Worm (Caenorhabditis elegans) whole organism, young adult: ENCODE measurements around the gene syd-2.

Source experiments
- B0035.1 ChIP-seq: sonication (generic microtip); optimal IDR thresholded peaks from 2 replicates; lab custom pipeline; 2016; ENCODE audit warnings: missing genetic modification characterization, mild to moderate bottlenecking, missing compliant biosample characterization, missing genotype, missing genetic modification reagents
- B0336.3 ChIP-seq: fragments of 200-800 bp; sonication (Bioruptor generic); IDR thresholded peaks from 2 replicates; pipeline ENCODE4 v1.3.6; 2022; ENCODE audit warnings: missing genetic modification characterization, missing compliant biosample characterization
- C06A6.2 ChIP-seq: fragments of 200-800 bp; sonication (Bioruptor generic); conservative IDR thresholded peaks from 2 replicates; pipeline ENCODE4 v1.3.6; 2022; ENCODE audit warnings: missing genetic modification characterization, missing compliant biosample characterization
- F23B12.7 ChIP-seq: sonication (generic microtip); optimal IDR thresholded peaks from 2 replicates; lab custom pipeline; 2017; ENCODE audit warnings: missing genetic modification characterization, mild to moderate bottlenecking, missing compliant biosample characterization, antibody characterized with exemption, moderate library complexity; ENCODE audit not compliant: insufficient read depth
- F33H1.4 ChIP-seq: fragments of 200-800 bp; sonication (Bioruptor generic); IDR thresholded peaks from 2 replicates; pipeline ENCODE4 v1.3.6; 2022; ENCODE audit warnings: missing genetic modification reagents, missing genetic modification characterization, missing compliant biosample characterization
- F37B4.10 ChIP-seq: fragments of 200-800 bp; sonication (Bioruptor generic); IDR thresholded peaks from 2 replicates; pipeline ENCODE4 v1.3.6; 2022; ENCODE audit warnings: missing genetic modification characterization, missing compliant biosample characterization
- F39B2.1 ChIP-seq: fragments of 200-800 bp; sonication (Bioruptor generic); IDR thresholded peaks from 2 replicates; pipeline ENCODE4 v1.3.6; 2022; ENCODE audit warnings: missing genetic modification reagents, missing genetic modification characterization, missing compliant biosample characterization
- F49E8.2 ChIP-seq: sonication (generic microtip); optimal IDR thresholded peaks from 3 replicates; lab custom pipeline; 2017; ENCODE audit warnings: missing genetic modification characterization, mild to moderate bottlenecking, missing compliant biosample characterization, antibody characterized with exemption, moderate library complexity; ENCODE audit not compliant: insufficient read depth
- T07F8.4 ChIP-seq: sonication (generic microtip); optimal IDR thresholded peaks from 2 replicates; lab custom pipeline; 2016; ENCODE audit warnings: mild to moderate bottlenecking, missing genetic modification characterization, moderate library complexity, missing compliant biosample characterization
- ZK185.1 ChIP-seq: sonication (generic microtip); optimal IDR thresholded peaks from 2 replicates; lab custom pipeline; 2016; ENCODE audit warnings: mild to moderate bottlenecking, missing genetic modification characterization, missing compliant biosample characterization; ENCODE audit not compliant: poor library complexity, severe bottlenecking
- attf-5 ChIP-seq: fragments of 200-800 bp; sonication (Bioruptor generic); optimal IDR thresholded peaks from 2 replicates; lab custom pipeline; 2018; ENCODE audit warnings: mild to moderate bottlenecking, missing genetic modification characterization, missing compliant biosample characterization
- bed-1 ChIP-seq: fragments of 200-800 bp; sonication (Bioruptor generic); IDR thresholded peaks from 2 replicates; pipeline ENCODE4 v1.3.6; 2022; ENCODE audit warnings: missing genetic modification reagents, missing genetic modification characterization, missing compliant biosample characterization
- bed-2 ChIP-seq: fragments of 200-800 bp; sonication (Bioruptor generic); IDR thresholded peaks from 2 replicates; pipeline ENCODE4 v1.3.6; 2022; ENCODE audit warnings: missing genetic modification reagents, missing genetic modification characterization, missing compliant biosample characterization
- cebp-1 ChIP-seq, 2 experiments: fragments of 200-800 bp in 1 of 2; sonication (Bioruptor generic) in 1 of 2; sonication (generic microtip) in 1 of 2; IDR thresholded peaks in 1 of 2; optimal IDR thresholded peaks in 1 of 2; 2 replicates each; pipeline versions ENCODE4 v1.3.6 to Lab custom; 2017 to 2022; ENCODE audit warnings: missing compliant biosample characterization in 2 of 2, missing genetic modification characterization in 2 of 2, mild to moderate bottlenecking in 1 of 2, missing genetic modification reagents in 1 of 2, moderate library complexity in 1 of 2
- ceh-100 ChIP-seq: fragments of 200-800 bp; sonication (Bioruptor generic); IDR thresholded peaks from 2 replicates; pipeline ENCODE4 v1.3.6; 2022; ENCODE audit warnings: missing genetic modification reagents, missing genetic modification characterization, missing compliant biosample characterization
- chd-7 ChIP-seq: sonication (generic microtip); optimal IDR thresholded peaks from 2 replicates; lab custom pipeline; 2016; ENCODE audit warnings: mild to moderate bottlenecking, missing genetic modification characterization, moderate library complexity, missing compliant biosample characterization
- dpff-1 ChIP-seq: sonication (generic microtip); optimal IDR thresholded peaks from 2 replicates; lab custom pipeline; 2017; ENCODE audit warnings: mild to moderate bottlenecking, missing genetic modification characterization, missing compliant biosample characterization
- egl-18 ChIP-seq: fragments of 200-800 bp; sonication (Bioruptor generic); IDR thresholded peaks from 2 replicates; pipeline ENCODE4 v1.3.6; 2022; ENCODE audit warnings: missing genetic modification reagents, missing genetic modification characterization, missing compliant biosample characterization
- egrh-3 ChIP-seq: fragments of 200-800 bp; sonication (Bioruptor generic); IDR thresholded peaks from 2 replicates; pipeline ENCODE4 v1.3.6; 2022; ENCODE audit warnings: missing genetic modification reagents, missing genetic modification characterization, missing compliant biosample characterization
- gei-17 ChIP-seq: fragments of 200-800 bp; sonication (Bioruptor generic); optimal IDR thresholded peaks from 2 replicates; lab custom pipeline; 2018; ENCODE audit warnings: mild to moderate bottlenecking, missing genetic modification characterization, missing compliant biosample characterization
- hmg-20 ChIP-seq: fragments of 200-800 bp; sonication (Bioruptor generic); IDR thresholded peaks from 2 replicates; pipeline ENCODE4 v1.3.6; 2022; ENCODE audit warnings: missing genetic modification reagents, missing genetic modification characterization, missing compliant biosample characterization
- hsf-1 ChIP-seq: fragments of 200-800 bp; sonication (Bioruptor generic); IDR thresholded peaks from 2 replicates; pipeline ENCODE4 v1.3.6; 2022; ENCODE audit warnings: missing genetic modification reagents, missing genetic modification characterization, missing compliant biosample characterization
- let-526 ChIP-seq: fragments of 200-800 bp; sonication (Bioruptor generic); IDR thresholded peaks from 2 replicates; pipeline ENCODE4 v1.3.6; 2022; ENCODE audit warnings: missing genetic modification reagents, missing genetic modification characterization, missing compliant biosample characterization
- madf-3 ChIP-seq: fragments of 200-800 bp; sonication (Bioruptor generic); IDR thresholded peaks from 2 replicates; pipeline ENCODE4 v1.3.6; 2022; ENCODE audit warnings: missing genetic modification reagents, missing genetic modification characterization, missing compliant biosample characterization
- madf-6 ChIP-seq: fragments of 200-800 bp; sonication (Bioruptor generic); IDR thresholded peaks from 2 replicates; pipeline ENCODE4 v1.3.6; 2022; ENCODE audit warnings: missing genetic modification reagents, missing genetic modification characterization, missing compliant biosample characterization
- mel-28 ChIP-seq: sonication (generic microtip); optimal IDR thresholded peaks from 2 replicates; lab custom pipeline; 2016; ENCODE audit warnings: borderline replicate concordance, mild to moderate bottlenecking, missing genetic modification characterization, missing compliant biosample characterization
- nfya-2 ChIP-seq: fragments of 200-800 bp; sonication (Bioruptor generic); IDR thresholded peaks from 2 replicates; pipeline ENCODE4 v1.3.6; 2022; ENCODE audit warnings: missing genetic modification reagents, missing genetic modification characterization, missing compliant biosample characterization
- nhr-80 ChIP-seq: sonication (generic microtip); optimal IDR thresholded peaks from 2 replicates; lab custom pipeline; 2016; ENCODE audit warnings: missing genetic modification characterization, missing compliant biosample characterization
- rcor-1 ChIP-seq: fragments of 200-800 bp; sonication (Bioruptor generic); IDR thresholded peaks from 2 replicates; pipeline ENCODE4 v1.3.6; 2022; ENCODE audit warnings: missing genetic modification reagents, missing genetic modification characterization, missing compliant biosample characterization
- sdz-38 ChIP-seq: sonication (generic microtip); optimal IDR thresholded peaks from 2 replicates; lab custom pipeline; 2016; ENCODE audit warnings: missing genotype, missing genetic modification characterization, missing compliant biosample characterization
- snpc-1.1 ChIP-seq: sonication (generic microtip); optimal IDR thresholded peaks from 2 replicates; lab custom pipeline; 2017; ENCODE audit warnings: missing genetic modification characterization, mild to moderate bottlenecking, missing compliant biosample characterization, antibody characterized with exemption, moderate library complexity, missing genotype, missing genetic modification reagents; ENCODE audit not compliant: insufficient read depth
- snpc-3.4 ChIP-seq: sonication (generic microtip); optimal IDR thresholded peaks from 2 replicates; lab custom pipeline; 2017; ENCODE audit warnings: missing genetic modification characterization, mild to moderate bottlenecking, missing compliant biosample characterization, antibody characterized with exemption, moderate library complexity, missing genotype, missing genetic modification reagents
- sptf-2 ChIP-seq: fragments of 200-800 bp; sonication (Bioruptor generic); optimal IDR thresholded peaks from 2 replicates; lab custom pipeline; 2018; ENCODE audit warnings: mild to moderate bottlenecking, missing genetic modification characterization, missing compliant biosample characterization
- unc-62 ChIP-seq: fragments of 150-350 bp; optimal IDR thresholded peaks from 2 replicates; lab custom pipeline; 2014; ENCODE audit warnings: missing biosample characterization, missing genetic modification reagents, missing genetic modification characterization
- zfh-2 ChIP-seq: fragments of 200-800 bp; sonication (Bioruptor generic); conservative IDR thresholded peaks from 2 replicates; pipeline ENCODE4 v1.3.6; 2022; ENCODE audit warnings: missing genetic modification reagents, missing genetic modification characterization, missing compliant biosample characterization
- ztf-18 ChIP-seq: sonication (generic microtip); optimal IDR thresholded peaks from 2 replicates; lab custom pipeline; 2016; ENCODE audit warnings: missing genotype, mild to moderate bottlenecking, missing genetic modification characterization, missing compliant biosample characterization
- ztf-22 ChIP-seq: fragments of 200-800 bp; sonication (Bioruptor generic); optimal IDR thresholded peaks from 2 replicates; lab custom pipeline; 2018; ENCODE audit warnings: mild to moderate bottlenecking, missing genetic modification characterization, moderate library complexity, missing compliant biosample characterization

syd-2 gene

DNA sequence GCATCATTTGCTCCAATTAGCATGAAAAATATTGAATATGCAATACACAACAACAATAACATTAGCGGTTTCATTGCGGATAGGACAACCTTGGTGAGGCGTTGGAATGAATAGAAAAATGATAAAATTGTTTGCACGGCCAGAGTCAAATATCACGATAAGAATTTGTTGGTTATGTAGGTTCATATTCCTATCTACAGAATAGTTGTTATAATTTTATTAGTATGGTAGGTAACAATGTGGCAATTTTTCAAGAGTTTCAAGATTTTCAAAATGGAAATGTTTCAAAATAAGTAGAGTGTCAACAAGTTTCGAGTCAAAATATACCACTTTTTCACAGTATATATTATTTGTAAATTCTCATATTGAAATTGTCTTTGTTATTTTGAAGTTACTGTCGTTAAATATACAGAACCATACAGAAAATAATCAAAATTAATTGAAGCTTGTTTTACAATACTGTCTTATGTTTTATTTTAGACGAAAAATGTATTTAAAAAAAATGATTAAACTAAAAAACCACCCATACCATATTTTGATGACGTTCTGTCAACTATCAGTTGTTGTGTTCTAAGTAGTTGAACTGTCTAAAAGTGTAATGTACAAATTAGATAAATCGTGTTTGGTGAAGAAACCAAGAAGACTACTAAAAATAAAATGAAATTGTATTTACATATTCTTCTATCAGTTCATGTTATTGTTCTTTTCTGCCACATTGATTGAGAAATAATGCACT is 12.6 kb downstream of the syd-2 start, which contains the start of the genes F59F5.3 and F59F5.4:
Gene F59F5.3, minus strand, starts transcription at position 101 of the 736 bp plus-strand sequence.
Gene F59F5.4, plus strand, starts transcription at position 686 of the 736 bp plus-strand sequence.
- TF ChIP-seq mel-28 (tag; lab: Kevin White, UChicago), result no peak
- TF ChIP-seq madf-6 (GFP tag; lab: Robert Waterston, UW), result no peak
- TF ChIP-seq egl-18, result no peak
- no peak for TF ChIP-seq F37B4.10 (GFP tag; lab: Robert Waterston, UW)
- no peak for TF ChIP-seq ceh-100 (GFP tag; lab: Robert Waterston, UW)
- no peak for TF ChIP-seq let-526 (GFP tag; lab: Robert Waterston, UW)
- no peak for TF ChIP-seq bed-1 (GFP tag; lab: Robert Waterston, UW)
- TF ChIP-seq snpc-3.4, result no peak
- no peak for TF ChIP-seq zfh-2
- no peak for TF ChIP-seq ztf-18
- no peak for TF ChIP-seq B0336.3 (GFP tag; lab: Robert Waterston, UW)
- no peak for TF ChIP-seq ztf-22 (GFP tag; lab: Kevin White, UChicago)
- TF ChIP-seq madf-3 (GFP tag; lab: Robert Waterston, UW), result no peak
- no peak for TF ChIP-seq chd-7 (tag; lab: Kevin White, UChicago)
- TF ChIP-seq F23B12.7 (tag; lab: Kevin White, UChicago), result no peak
- TF ChIP-seq sptf-2, result no peak

DNA sequence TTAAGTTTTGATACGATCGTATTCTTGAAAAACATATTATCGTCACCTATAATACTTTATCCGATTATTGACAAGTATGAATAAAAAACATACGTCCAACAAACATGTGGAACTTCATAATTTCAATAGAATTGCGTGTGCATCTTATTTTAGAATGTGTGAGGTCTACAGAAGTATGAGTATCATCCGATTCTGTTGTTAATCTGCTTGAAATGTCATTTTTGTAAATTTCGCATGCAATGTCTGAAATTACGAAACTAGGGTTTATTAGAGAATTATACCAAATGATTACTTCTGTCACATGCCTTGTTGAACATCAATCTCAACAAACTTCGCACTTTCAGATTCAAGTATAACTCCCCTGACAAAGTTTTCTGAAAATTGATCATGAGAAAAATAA is 13.2 kb downstream of the syd-2 start:
- TF ChIP-seq hsf-1 (GFP tag; lab: Robert Waterston, UW), result no peak
- TF ChIP-seq sdz-38 (tag; lab: Kevin White, UChicago), result no peak
- no peak for TF ChIP-seq rcor-1 (GFP tag; lab: Robert Waterston, UW)
- no peak for TF ChIP-seq egl-18
- no peak for TF ChIP-seq ZK185.1 (tag; lab: Kevin White, UChicago)

DNA sequence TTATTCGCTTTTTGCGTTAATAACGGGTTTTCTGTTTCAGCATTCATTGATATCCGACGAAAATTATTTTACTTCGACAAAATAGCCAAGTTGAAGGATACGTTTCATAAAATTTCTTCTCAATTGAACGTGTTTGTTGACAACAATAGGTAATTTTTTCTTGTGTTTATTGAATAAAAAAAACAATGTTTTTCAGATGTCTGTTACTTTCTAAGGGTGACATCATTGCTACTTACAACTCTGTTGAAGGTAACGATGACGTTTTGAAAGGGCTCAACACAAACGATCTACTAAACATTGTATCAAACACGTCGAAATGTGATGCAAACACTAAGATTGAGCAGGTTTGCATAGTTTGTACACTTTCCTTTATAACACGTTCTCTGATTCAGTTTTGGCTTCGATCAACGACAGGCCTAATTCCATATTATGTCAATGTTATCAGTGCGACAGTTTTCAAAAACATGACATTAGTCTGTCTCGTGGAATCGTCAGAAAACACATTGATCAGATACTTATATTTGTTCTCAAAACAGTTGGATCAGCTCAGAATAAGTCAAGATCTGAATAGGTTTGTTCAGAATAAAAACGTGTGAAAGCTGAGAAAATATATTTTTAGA is 20.3 kb downstream of the syd-2 start:
- TF ChIP-seq nhr-80 (tag; lab: Kevin White, UChicago) (peak; percentile 62), rcor-1 (GFP tag; lab: Robert Waterston, UW) (no peak)

DNA sequence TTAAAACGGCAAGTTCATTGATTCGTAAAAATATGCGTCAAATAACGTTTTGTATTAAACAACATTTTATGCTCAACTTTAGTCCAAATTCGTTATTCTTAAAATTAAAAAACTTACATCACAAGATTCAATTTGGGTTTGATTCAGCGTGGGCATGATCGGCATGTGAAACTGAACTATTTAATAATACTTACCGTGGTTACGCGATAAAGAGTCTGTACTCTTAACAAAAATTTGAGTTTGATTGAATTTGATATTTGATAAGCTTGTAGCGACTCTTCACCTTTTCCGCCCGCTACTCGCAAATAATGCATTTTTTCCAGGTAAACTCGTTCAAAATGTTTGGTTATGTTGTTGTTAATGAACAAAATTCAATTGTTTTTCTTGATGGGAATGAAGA is 21.6 kb downstream of the syd-2 start, which contains the start of gene glo-3:
Gene glo-3, plus strand, starts transcription at position 253 of the 400 bp plus-strand sequence.
- TF ChIP-seq nhr-80 (tag; lab: Kevin White, UChicago), result peak; percentile 47
- no peak for TF ChIP-seq dpff-1 (tag; lab: Kevin White, UChicago)

DNA sequence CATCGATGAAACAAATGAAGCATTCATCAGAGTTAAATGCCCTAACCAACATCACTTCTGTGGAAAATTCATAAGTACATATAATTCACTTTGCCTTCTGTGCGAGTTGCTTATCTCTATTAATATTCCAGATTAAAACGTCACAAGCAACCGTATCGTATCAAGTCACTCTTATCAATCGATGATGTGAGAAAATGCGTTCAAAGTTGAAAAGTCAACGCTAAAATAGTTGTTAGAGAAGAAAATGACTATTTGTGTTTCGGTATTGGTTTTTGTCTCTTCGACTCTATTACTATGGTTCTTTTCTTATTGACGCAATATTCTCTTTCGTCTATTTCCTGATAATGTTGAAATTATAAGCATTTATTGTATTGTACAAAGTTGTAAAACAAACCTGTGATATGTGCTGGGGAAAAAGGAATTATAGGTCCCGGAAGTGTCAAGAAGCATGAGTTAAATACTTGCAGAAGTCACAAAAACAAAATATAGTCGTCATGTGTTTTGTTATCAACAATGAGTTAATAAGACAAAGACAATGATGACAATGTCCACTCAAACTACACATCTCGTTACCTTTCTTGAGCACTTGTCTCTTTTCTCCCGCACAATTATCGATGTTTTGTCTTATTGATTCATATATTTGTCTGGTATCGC is 22.7 kb downstream of the syd-2 start:
- TF ChIP-seq B0035.1 (tag; lab: Kevin White, UChicago) (no peak), hmg-20 (GFP tag; lab: Robert Waterston, UW) (no peak), gei-17 (GFP tag; lab: Kevin White, UChicago) (no peak), attf-5 (GFP tag; lab: Kevin White, UChicago) (no peak), ZK185.1 (tag; lab: Kevin White, UChicago) (peak; percentile 1), T07F8.4 (tag; lab: Kevin White, UChicago) (no peak), F49E8.2 (no peak), bed-2 (GFP tag; lab: Robert Waterston, UW) (no peak), F39B2.1 (no peak), cebp-1 (GFP tag; IDR thresholded peaks at IDR 0.05; lab: Robert Waterston, UW) (no peak), cebp-1 (tag; optimal IDR thresholded peaks at IDR 0.05; lab: Kevin White, UChicago) (peak; percentile 16), nfya-2 (GFP tag; lab: Robert Waterston, UW) (no peak), egrh-3 (GFP tag; lab: Robert Waterston, UW) (no peak), C06A6.2 (GFP tag; lab: Robert Waterston, UW) (no peak), F33H1.4 (GFP tag; lab: Robert Waterston, UW) (no peak), F37B4.10 (GFP tag; lab: Robert Waterston, UW) (no peak), snpc-1.1 (tag; lab: Kevin White, UChicago) (no peak), nhr-80 (tag; lab: Kevin White, UChicago) (peak; percentile 53), unc-62 (GFP tag; lab: Kevin White, UChicago) (peak; percentile 35), bed-1 (GFP tag; lab: Robert Waterston, UW) (no peak)
